Fruit fly (Drosophila melanogaster): ENCODE results near the gene grp.

DNA sequence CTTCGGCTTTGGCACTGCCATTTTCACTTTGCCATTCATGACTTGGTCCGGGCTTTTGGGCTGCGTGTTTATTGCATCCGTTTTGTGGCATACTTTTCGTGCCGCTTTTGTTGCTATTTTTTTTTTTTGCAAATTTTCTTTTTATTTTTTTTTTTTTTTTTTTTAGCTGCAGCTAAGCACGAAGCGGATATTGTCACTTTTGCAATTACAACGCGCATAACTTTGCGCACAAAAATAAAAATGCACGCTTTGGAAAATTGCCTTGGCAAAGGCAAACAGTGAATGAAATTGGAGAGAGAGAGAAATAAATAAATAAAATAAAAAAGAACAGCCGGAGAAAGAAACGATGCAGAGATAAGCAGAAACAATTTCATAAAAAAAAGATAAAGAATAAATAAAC lies 39.0 kb upstream of the grp start:
- no peak for TF ChIP-seq CG8478 (optimal IDR thresholded peaks at IDR 0.05)
- no peak for TF ChIP-seq Dll (optimal IDR thresholded peaks at IDR 0.05)
- no peak for TF ChIP-seq usp (GFP tag; optimal IDR thresholded peaks at IDR 0.05)
